Fruit fly (Drosophila melanogaster) whole organism, embryonic: ENCODE results near the gene Coa8.

ENCODE experiments used
- Adf1 ChIP-seq: fragments of 200-800 bp; sonication (Bioruptor generic); IDR thresholded peaks from 2 replicates; pipeline ENCODE4 v1.3.6; 2022; ENCODE audit warnings: missing biosample characterization, missing genetic modification characterization
- B-H1 ChIP-seq: fragments of 200-800 bp; sonication (Bioruptor generic); IDR thresholded peaks from 3 replicates; pipeline ENCODE4 v1.3.6; 2022; ENCODE audit warnings: missing biosample characterization, missing genetic modification characterization
- CG10654 ChIP-seq: fragments of 200-800 bp; sonication (Bioruptor generic); optimal IDR thresholded peaks from 2 replicates; lab custom pipeline; 2016; ENCODE audit warnings: missing biosample characterization, missing genetic modification characterization
- CG15269 ChIP-seq: fragments of 200-800 bp; sonication (Bioruptor generic); optimal IDR thresholded peaks from 2 replicates; lab custom pipeline; 2018; ENCODE audit warnings: missing biosample characterization, mild to moderate bottlenecking, missing genetic modification characterization, moderate library complexity
- CG15601 ChIP-seq: fragments of 200-800 bp; sonication (Bioruptor generic); optimal IDR thresholded peaks from 3 replicates; lab custom pipeline; 2019; ENCODE audit warnings: missing biosample characterization, mild to moderate bottlenecking, missing genetic modification characterization, moderate library complexity
- CG1647 ChIP-seq: fragments of 200-800 bp; sonication (Bioruptor generic); optimal IDR thresholded peaks from 3 replicates; lab custom pipeline; 2016; ENCODE audit warnings: missing biosample characterization, missing genetic modification characterization
- CG18011 ChIP-seq: fragments of 200-800 bp; sonication (Bioruptor generic); optimal IDR thresholded peaks from 2 replicates; lab custom pipeline; 2017; ENCODE audit warnings: missing biosample characterization, missing genetic modification characterization, mild to moderate bottlenecking, moderate library complexity, missing genotype
- CG2199 ChIP-seq: fragments of 200-800 bp; sonication (Bioruptor generic); IDR thresholded peaks from 3 replicates; pipeline ENCODE4 v1.3.6; 2022; ENCODE audit warnings: missing biosample characterization, missing genetic modification characterization
- CG2875 ChIP-seq: fragments of 200-800 bp; sonication (Bioruptor generic); optimal IDR thresholded peaks from 2 replicates; lab custom pipeline; 2017; ENCODE audit warnings: missing biosample characterization, mild to moderate bottlenecking, missing genetic modification characterization, missing genetic modification reagents
- CG3838 ChIP-seq: fragments of 200-800 bp; sonication (Bioruptor generic); optimal IDR thresholded peaks from 3 replicates; lab custom pipeline; 2016; ENCODE audit warnings: missing biosample characterization, missing genetic modification characterization
- CG3847 ChIP-seq: fragments of 200-800 bp; sonication (Bioruptor generic); IDR thresholded peaks from 2 replicates; pipeline ENCODE4 v1.3.6; 2022; ENCODE audit warnings: missing biosample characterization, missing genetic modification characterization
- CG4328 ChIP-seq: fragments of 200-800 bp; sonication (Bioruptor generic); optimal IDR thresholded peaks from 3 replicates; lab custom pipeline; 2017; ENCODE audit warnings: missing biosample characterization, missing genetic modification reagents, missing genetic modification characterization
- CG4617 ChIP-seq: fragments of 200-800 bp; sonication (Bioruptor generic); optimal IDR thresholded peaks from 3 replicates; lab custom pipeline; 2016; ENCODE audit warnings: missing biosample characterization, missing genetic modification characterization, borderline replicate concordance
- CG8290 ChIP-seq, 3 experiments: fragments of 200-800 bp; sonication (Bioruptor generic); optimal IDR thresholded peaks; 2 replicates each; lab custom pipeline; 2016 to 2019; ENCODE audit warnings: missing biosample characterization in 3 of 3, missing genetic modification characterization in 3 of 3, mild to moderate bottlenecking in 2 of 3, moderate library complexity in 1 of 3
- CG8924 ChIP-seq: fragments of 200-800 bp; optimal IDR thresholded peaks from 3 replicates; lab custom pipeline; 2019; ENCODE audit warnings: missing biosample characterization, mild to moderate bottlenecking, missing genetic modification characterization, moderate library complexity
- CG8944 ChIP-seq: fragments of 200-800 bp; sonication (Bioruptor generic); optimal IDR thresholded peaks from 3 replicates; lab custom pipeline; 2016; ENCODE audit warnings: missing biosample characterization, missing genetic modification characterization
- CHES-1-like ChIP-seq: fragments of 200-800 bp; sonication (Bioruptor generic); optimal IDR thresholded peaks from 2 replicates; lab custom pipeline; 2016; ENCODE audit warnings: missing biosample characterization, missing genetic modification characterization
- Dll ChIP-seq: fragments of 200-800 bp; sonication (Bioruptor generic); IDR thresholded peaks from 4 replicates; pipeline ENCODE4 v1.3.6; 2022; ENCODE audit warnings: missing biosample characterization, missing genetic modification characterization; ENCODE audit not compliant: partially characterized antibody
- Doc2 ChIP-seq: fragments of 200-800 bp; sonication (Bioruptor generic); IDR thresholded peaks from 2 replicates; pipeline ENCODE4 v1.3.6; 2022; ENCODE audit warnings: missing biosample characterization, missing genetic modification characterization
- Dref ChIP-seq: fragments of 200-800 bp; sonication (Bioruptor generic); IDR thresholded peaks from 2 replicates; pipeline ENCODE4 v1.3.6; 2022; ENCODE audit warnings: missing biosample characterization, missing genetic modification characterization
- E2f2 ChIP-seq: fragments of 200-800 bp; sonication (Bioruptor generic); IDR thresholded peaks from 2 replicates; pipeline ENCODE4 v1.3.6; 2022; ENCODE audit warnings: missing biosample characterization, missing genetic modification characterization
- GATAe ChIP-seq: fragments of 200-800 bp; sonication (Bioruptor generic); conservative IDR thresholded peaks from 2 replicates; pipeline ENCODE4 v1.3.6; 2022; ENCODE audit warnings: missing biosample characterization, missing genetic modification characterization
- HHEX ChIP-seq: fragments of 200-800 bp; sonication (Bioruptor generic); optimal IDR thresholded peaks from 3 replicates; lab custom pipeline; 2017; ENCODE audit warnings: missing biosample characterization, mild to moderate bottlenecking, missing genetic modification characterization, missing genetic modification reagents
- HLH3B ChIP-seq: fragments of 200-800 bp; sonication (Bioruptor generic); IDR thresholded peaks from 2 replicates; pipeline ENCODE4 v1.3.6; 2022; ENCODE audit warnings: missing biosample characterization, missing genetic modification characterization
- Lpt ChIP-seq: fragments of >200 bp; optimal IDR thresholded peaks from 2 replicates; lab custom pipeline; 2018; ENCODE audit warnings: missing biosample characterization, missing genetic modification characterization
- Mad ChIP-seq: fragments of 200-800 bp; sonication (Bioruptor generic); optimal IDR thresholded peaks from 2 replicates; lab custom pipeline; 2016; ENCODE audit warnings: missing biosample characterization, missing genetic modification characterization
- Myb ChIP-seq: fragments of 200-800 bp; sonication (Bioruptor generic); optimal IDR thresholded peaks from 2 replicates; lab custom pipeline; 2016; ENCODE audit warnings: missing biosample characterization, missing genetic modification characterization
- NfI ChIP-seq: fragments of 200-800 bp; sonication (Bioruptor generic); optimal IDR thresholded peaks from 3 replicates; lab custom pipeline; 2018; ENCODE audit warnings: missing biosample characterization, mild to moderate bottlenecking, missing genetic modification characterization, moderate library complexity
- Oaz ChIP-seq: fragments of 200-800 bp; sonication (Bioruptor generic); IDR thresholded peaks from 2 replicates; pipeline ENCODE4 v1.3.6; 2022; ENCODE audit warnings: missing biosample characterization, missing genetic modification characterization
- Ptx1 ChIP-seq: fragments of 200-800 bp; sonication (Bioruptor generic); IDR thresholded peaks from 2 replicates; pipeline ENCODE4 v1.3.6; 2022; ENCODE audit warnings: missing biosample characterization, missing genetic modification characterization
- Side ChIP-seq: fragments of 200-800 bp; sonication (Bioruptor generic); optimal IDR thresholded peaks from 2 replicates; lab custom pipeline; 2016; ENCODE audit warnings: missing biosample characterization, missing genetic modification characterization
- Spps ChIP-seq: fragments of 200-800 bp; sonication (Bioruptor generic); optimal IDR thresholded peaks from 2 replicates; lab custom pipeline; 2018; ENCODE audit warnings: missing biosample characterization, mild to moderate bottlenecking, missing genetic modification characterization
- Vsx1 ChIP-seq: fragments of 200-800 bp; sonication (Bioruptor generic); optimal IDR thresholded peaks from 2 replicates; lab custom pipeline; 2017; ENCODE audit warnings: missing biosample characterization, mild to moderate bottlenecking, missing genetic modification characterization, missing genetic modification reagents
- bcd ChIP-seq: fragments of 200-800 bp; sonication (Bioruptor generic); optimal IDR thresholded peaks from 2 replicates; lab custom pipeline; 2017; ENCODE audit warnings: missing biosample characterization, mild to moderate bottlenecking, missing genetic modification characterization
- bowl ChIP-seq: fragments of 200-800 bp; sonication (Bioruptor generic); IDR thresholded peaks from 2 replicates; pipeline ENCODE4 v1.3.6; 2022; ENCODE audit warnings: missing biosample characterization, missing genetic modification characterization
- caup ChIP-seq: fragments of 200-800 bp; sonication (Bioruptor generic); optimal IDR thresholded peaks from 3 replicates; lab custom pipeline; 2017; ENCODE audit warnings: missing biosample characterization, mild to moderate bottlenecking, missing genetic modification characterization, moderate library complexity; ENCODE audit not compliant: severe bottlenecking
- chinmo ChIP-seq: fragments of 200-800 bp; sonication (Bioruptor generic); IDR thresholded peaks from 4 replicates; pipeline ENCODE4 v1.3.6; 2022; ENCODE audit warnings: missing biosample characterization, missing genetic modification characterization; ENCODE audit not compliant: partially characterized antibody
- cwo ChIP-seq: fragments of 200-800 bp; sonication (Bioruptor generic); optimal IDR thresholded peaks from 3 replicates; lab custom pipeline; 2017; ENCODE audit warnings: missing biosample characterization, missing genetic modification characterization, mild to moderate bottlenecking, moderate library complexity, missing genetic modification reagents
- dimm ChIP-seq: fragments of 200-800 bp; sonication (Bioruptor generic); IDR thresholded peaks from 2 replicates; pipeline ENCODE4 v1.3.6; 2022; ENCODE audit warnings: missing biosample characterization, missing genetic modification characterization
- dysf ChIP-seq: fragments of 200-800 bp; sonication (Bioruptor generic); IDR thresholded peaks from 3 replicates; pipeline ENCODE4 v1.3.6; 2022; ENCODE audit warnings: missing biosample characterization, missing genetic modification characterization
- gsb ChIP-seq: fragments of 200-800 bp; sonication (Bioruptor generic); IDR thresholded peaks from 2 replicates; pipeline ENCODE4 v1.3.6; 2022; ENCODE audit warnings: missing biosample characterization, missing genetic modification characterization
- ham ChIP-seq: fragments of 200-800 bp; sonication (Bioruptor generic); IDR thresholded peaks from 2 replicates; pipeline ENCODE4 v1.3.6; 2022; ENCODE audit warnings: missing biosample characterization, missing genetic modification characterization
- lbe ChIP-seq: fragments of 200-800 bp; sonication (Bioruptor generic); optimal IDR thresholded peaks from 2 replicates; lab custom pipeline; 2016; ENCODE audit warnings: missing biosample characterization, mild to moderate bottlenecking, missing genetic modification characterization
- onecut ChIP-seq: fragments of 200-800 bp; sonication (Bioruptor generic); IDR thresholded peaks from 2 replicates; pipeline ENCODE4 v1.3.6; 2022; ENCODE audit warnings: missing biosample characterization, missing genetic modification characterization
- p53 ChIP-seq: fragments of 200-800 bp; sonication (Bioruptor generic); optimal IDR thresholded peaks from 2 replicates; lab custom pipeline; 2016; ENCODE audit warnings: missing biosample characterization, missing genetic modification characterization
- pho ChIP-seq: fragments of 200-800 bp; sonication (Bioruptor generic); optimal IDR thresholded peaks from 2 replicates; lab custom pipeline; 2016; ENCODE audit warnings: missing biosample characterization, missing genetic modification characterization
- pros ChIP-seq: fragments of 200-800 bp; sonication (Bioruptor generic); optimal IDR thresholded peaks from 3 replicates; lab custom pipeline; 2019; ENCODE audit warnings: missing biosample characterization, mild to moderate bottlenecking, missing genetic modification characterization, moderate library complexity
- salm ChIP-seq: fragments of 200-800 bp; sonication (Bioruptor generic); optimal IDR thresholded peaks from 2 replicates; lab custom pipeline; 2018; ENCODE audit warnings: missing biosample characterization, mild to moderate bottlenecking, missing genetic modification characterization
- schlank ChIP-seq: fragments of 200-800 bp; sonication (Bioruptor generic); optimal IDR thresholded peaks from 2 replicates; lab custom pipeline; 2018; ENCODE audit warnings: missing biosample characterization, mild to moderate bottlenecking, missing genetic modification characterization
- tgo ChIP-seq: fragments of 200-800 bp; sonication (Bioruptor generic); IDR thresholded peaks from 3 replicates; pipeline ENCODE4 v1.3.6; 2022; ENCODE audit warnings: missing biosample characterization, missing genetic modification characterization
- tio ChIP-seq: fragments of 200-800 bp; sonication (Bioruptor generic); optimal IDR thresholded peaks from 2 replicates; lab custom pipeline; 2017; ENCODE audit warnings: missing biosample characterization, missing genetic modification characterization, inconsistent platforms
- vnd ChIP-seq: fragments of 200-800 bp; sonication (Bioruptor generic); IDR thresholded peaks from 3 replicates; pipeline ENCODE4 v1.3.6; 2022; ENCODE audit warnings: missing biosample characterization, missing genetic modification characterization; ENCODE audit not compliant: partially characterized antibody

The Coa8 gene

DNA sequence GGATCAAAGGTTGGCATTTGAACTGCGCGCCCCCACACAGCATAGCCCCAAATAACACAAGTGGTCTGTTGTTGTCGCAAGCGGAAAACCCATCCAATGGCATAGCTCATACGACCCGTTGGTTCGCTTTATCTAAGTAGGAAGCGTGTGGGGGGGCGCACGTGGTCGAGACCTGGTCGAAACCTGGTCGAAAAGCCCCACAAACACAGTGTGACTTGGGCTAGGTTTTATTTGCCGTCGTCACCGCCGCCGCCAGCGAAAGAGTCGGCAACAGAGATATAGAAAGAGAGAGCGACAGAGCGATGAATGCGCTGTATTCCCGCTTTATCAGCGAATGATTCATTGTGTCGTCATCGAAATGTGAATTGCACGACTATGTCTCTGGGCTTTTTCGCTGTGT is 37.2 kb upstream of the Coa8 start (continued):
- TF ChIP-seq bcd (GFP tag; lab: Kevin White, UChicago) (no peak), dimm (GFP tag; lab: Robert Waterston, UW) (no peak), p53 (no peak), Dll (GFP tag; lab: Robert Waterston, UW) (no peak), CHES-1-like (GFP tag; lab: Kevin White, UChicago) (no peak), CG2875 (no peak), lbe (no peak), NfI (GFP tag; lab: Kevin White, UChicago) (no peak), cwo (GFP tag; lab: Kevin White, UChicago) (peak; percentile 86), bowl (GFP tag; lab: Robert Waterston, UW) (no peak), tgo (GFP tag; lab: Robert Waterston, UW) (peak; percentile 16; the same call in 1 of the 3 replicates), dysf (GFP tag; lab: Robert Waterston, UW) (0 out of 3 replicates have a peak, but pooled peaks have one; percentile 8), CG3838 (GFP tag; lab: Kevin White, UChicago) (no peak), Lpt (no peak), CG4328 (no peak), ham (GFP tag; lab: Robert Waterston, UW) (no peak), CG8924 (tag; lab: Kevin White, UChicago) (no peak), caup (GFP tag; lab: Kevin White, UChicago) (no peak), Side (GFP tag; lab: Kevin White, UChicago) (no peak), Oaz (GFP tag; lab: Robert Waterston, UW) (no peak), schlank (tag; lab: Kevin White, UChicago) (no peak), CG1647 (GFP tag; lab: Kevin White, UChicago) (no peak), CG15601 (tag; lab: Kevin White, UChicago) (no peak), chinmo (GFP tag; lab: Robert Waterston, UW) (0 out of 4 replicates have a peak, but pooled peaks have one; percentile 48), CG4617 (GFP tag; lab: Kevin White, UChicago) (no peak), pho (GFP tag; lab: Kevin White, UChicago) (no peak), CG3847 (no peak), Vsx1 (GFP tag; lab: Kevin White, UChicago) (no peak), Dref (GFP tag; lab: Robert Waterston, UW) (no peak), CG18011 (GFP tag; lab: Kevin White, UChicago) (no peak), tio (GFP tag; lab: Kevin White, UChicago) (no peak), B-H1 (GFP tag; lab: Robert Waterston, UW) (no peak), CG15269 (no peak), CG8290 (GFP tag; optimal IDR thresholded peaks at IDR 0.05; lab: Kevin White, UChicago) (no peak), CG8290 (tag; optimal IDR thresholded peaks at IDR 0.05; lab: Kevin White, UChicago) (peak in 1 of 2 experiments; percentile 51), HLH3B (no peak), Spps (tag; lab: Kevin White, UChicago) (no peak), Adf1 (GFP tag; lab: Robert Waterston, UW) (peak; percentile 37; the same call in 1 of the 2 replicates), Mad (GFP tag; lab: Kevin White, UChicago) (no peak), gsb (no peak)
- TF ChIP-seq, all 482 proteins: peak for 36

- TF ChIP-seq HHEX (GFP tag; lab: Kevin White, UChicago) (peak; percentile 70), Ptx1 (GFP tag; lab: Robert Waterston, UW) (0 out of 2 replicates have a peak, but pooled peaks have one; percentile 15), Doc2 (GFP tag; lab: Robert Waterston, UW) (no peak), E2f2 (GFP tag; lab: Robert Waterston, UW) (peak; percentile 38; the same call in 1 of the 2 replicates), pros (GFP tag; lab: Kevin White, UChicago) (no peak), CG8944 (GFP tag; lab: Kevin White, UChicago) (peak; percentile 40), CG2199 (GFP tag; lab: Robert Waterston, UW) (no peak), onecut (GFP tag; lab: Robert Waterston, UW) (peak; percentile 19; the same call in 1 of the 2 replicates), CG10654 (GFP tag; lab: Kevin White, UChicago) (peak; percentile 32), vnd (GFP tag; lab: Robert Waterston, UW) (no peak), salm (tag; lab: Kevin White, UChicago) (no peak), cwo (GFP tag; lab: Kevin White, UChicago) (peak; percentile 75), Myb (GFP tag; lab: Kevin White, UChicago) (peak; percentile 26), GATAe (no peak)
Observed at dm6 chrX:1845413-1845951, 34.6 kb upstream of the Coa8 start.
